Worm (Caenorhabditis elegans): ENCODE measurements around the gene mca-1.

The mca-1 gene

DNA sequence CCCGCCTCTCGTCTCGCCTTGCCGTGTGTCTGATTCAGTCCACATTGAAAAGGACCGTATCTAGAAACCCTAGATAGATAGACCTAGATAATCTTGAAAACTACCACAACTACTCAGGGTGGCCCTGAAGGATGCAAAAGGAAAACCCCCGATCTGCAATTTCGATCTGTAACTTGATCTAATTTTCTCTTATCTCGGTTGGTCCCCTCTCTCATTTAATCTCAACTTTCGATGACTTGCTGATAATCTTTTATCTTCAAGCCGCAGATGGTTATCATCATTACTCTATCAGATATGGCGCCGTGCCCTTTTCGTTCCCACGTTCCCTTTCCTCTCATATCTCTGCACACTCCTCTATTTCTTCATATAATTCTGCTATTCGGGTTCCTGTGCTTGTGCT, 19.2 kb downstream of the mca-1 start:
- TF ChIP-seq egl-5 (tag; optimal IDR thresholded peaks at IDR 0.05) (no peak), fos-1 (tag; optimal IDR thresholded peaks at IDR 0.05) (no peak), elt-1 (tag; optimal IDR thresholded peaks at IDR 0.05) (peak; percentile 100), ztf-4 (tag; optimal IDR thresholded peaks at IDR 0.05) (no peak), mdl-1 (tag; optimal IDR thresholded peaks at IDR 0.05) (no peak), lsy-12 (tag; optimal IDR thresholded peaks at IDR 0.05) (peak; percentile 23), ztf-11 (tag; optimal IDR thresholded peaks at IDR 0.05) (no peak), ceh-16 (tag; optimal IDR thresholded peaks at IDR 0.05) (peak; percentile 47), daf-12 (tag; optimal IDR thresholded peaks at IDR 0.05) (no peak), aly-2 (tag; optimal IDR thresholded peaks at IDR 0.05) (no peak), lin-39 (tag; optimal IDR thresholded peaks at IDR 0.05) (no peak), nhr-23 (tag; optimal IDR thresholded peaks at IDR 0.05) (peak; percentile 86), nhr-25 (tag; optimal IDR thresholded peaks at IDR 0.05) (peak; percentile 67), unc-62 (GFP tag; optimal IDR thresholded peaks at IDR 0.05) (no peak), pqm-1 (tag; optimal IDR thresholded peaks at IDR 0.05) (no peak)

DNA sequence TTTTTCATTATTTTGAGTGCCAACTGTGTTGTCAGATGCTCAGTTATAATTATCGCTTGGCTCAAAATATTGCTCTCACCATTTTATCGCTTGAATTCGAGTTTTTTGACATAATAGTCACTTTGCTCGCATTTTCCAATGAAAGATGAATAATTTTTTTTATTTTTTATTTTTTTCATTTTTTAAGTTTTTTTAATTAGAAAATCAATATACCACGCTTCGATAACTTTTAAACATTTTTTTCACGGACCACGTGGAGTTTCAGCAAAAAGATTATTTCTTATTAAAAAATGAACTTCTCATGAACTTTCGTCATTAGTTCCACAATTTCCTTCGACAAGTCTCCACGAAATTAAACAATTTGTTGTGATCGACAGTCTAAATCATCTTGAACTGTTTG, 20.1 kb downstream of the mca-1 start, which contains the start of gene elt-1:
TSS of gene elt-1 (plus strand) at position 301 of the 400 bp plus-strand sequence.
- TF ChIP-seq ceh-82 (tag; optimal IDR thresholded peaks at IDR 0.05) (no peak), lin-15B (tag; optimal IDR thresholded peaks at IDR 0.05) (no peak), ceh-9 (tag; optimal IDR thresholded peaks at IDR 0.05) (no peak), jun-1 (tag; optimal IDR thresholded peaks at IDR 0.05) (no peak), tbx-2 (tag; optimal IDR thresholded peaks at IDR 0.05) (no peak)

DNA sequence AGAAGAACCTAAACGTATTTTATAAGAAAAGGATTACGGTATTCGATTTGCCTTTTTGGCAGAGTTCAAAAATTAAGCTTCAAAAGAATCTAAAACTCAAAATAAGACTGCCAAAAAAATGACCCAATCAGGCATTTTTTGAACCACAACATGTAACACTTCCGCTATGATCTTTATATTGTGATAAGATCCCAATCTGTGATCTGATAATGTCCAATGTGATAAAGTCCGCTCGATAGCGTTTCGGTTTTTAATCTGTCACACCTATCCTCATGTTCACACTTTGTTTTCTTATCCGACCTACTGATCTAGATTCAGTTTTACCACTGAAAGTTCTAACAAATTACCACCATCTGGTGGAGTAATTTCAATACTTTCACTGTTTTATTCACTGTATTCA, 20.7 kb downstream of the mca-1 start:
- peak; percentile 99 for TF ChIP-seq elt-1 (tag; optimal IDR thresholded peaks at IDR 0.05)
- TF ChIP-seq nhr-23 (tag; optimal IDR thresholded peaks at IDR 0.05): peak; percentile 22
- TF ChIP-seq fkh-10 (GFP tag; optimal IDR thresholded peaks at IDR 0.05): no peak

DNA sequence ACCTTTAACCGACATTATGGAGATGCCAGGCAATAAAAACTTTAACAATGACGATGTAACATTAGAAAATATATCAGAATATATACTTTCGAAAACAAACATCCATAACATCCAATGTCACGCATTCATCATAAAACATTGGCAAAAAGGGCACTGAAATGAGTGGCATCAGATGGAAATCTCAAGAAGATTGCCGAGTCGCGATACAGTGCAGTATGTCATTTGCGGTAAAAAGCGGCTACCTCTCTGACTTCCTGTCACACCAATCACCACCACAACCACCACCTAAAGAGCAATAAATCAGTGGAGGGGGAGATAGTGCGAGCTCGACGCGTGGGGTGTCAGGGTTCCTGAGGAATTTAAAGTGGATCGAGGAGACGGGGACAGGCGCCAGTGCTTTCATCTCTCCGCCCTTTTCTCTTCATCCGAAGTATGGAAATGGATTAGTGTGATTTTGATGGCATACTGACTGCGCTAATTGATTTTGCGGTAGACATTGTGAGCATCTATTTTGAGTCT, 21.6 kb downstream of the mca-1 start:
- TF ChIP-seq elt-1 (tag; optimal IDR thresholded peaks at IDR 0.05) (peak; percentile 92), lin-39 (tag; optimal IDR thresholded peaks at IDR 0.05) (no peak)

DNA sequence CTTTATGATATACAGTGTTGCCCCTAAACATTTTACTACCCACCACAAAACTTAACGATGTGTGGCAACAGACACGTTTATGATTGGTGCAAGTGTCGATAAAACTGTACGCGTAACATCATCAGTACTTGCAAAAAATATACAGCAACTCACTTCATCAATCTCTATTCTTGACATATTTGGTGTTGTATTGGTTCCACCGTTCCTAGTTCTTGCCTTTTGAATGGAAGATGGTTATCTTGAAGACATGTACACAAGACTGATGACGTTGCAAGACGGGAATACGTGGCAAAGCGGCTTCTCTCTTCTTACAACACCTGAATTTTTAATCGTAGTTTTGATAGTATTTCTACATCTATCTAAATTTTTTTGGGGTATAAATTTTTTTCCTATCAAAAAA, 23.8 kb downstream of the mca-1 start:
- TF ChIP-seq ZK546.5 (tag; optimal IDR thresholded peaks at IDR 0.05) (no peak), elt-3 (tag; optimal IDR thresholded peaks at IDR 0.05) (no peak), eor-1 (tag; optimal IDR thresholded peaks at IDR 0.05) (no peak), nhr-77 (tag; optimal IDR thresholded peaks at IDR 0.05) (no peak), daf-12 (tag; optimal IDR thresholded peaks at IDR 0.05) (no peak), fos-1 (tag; optimal IDR thresholded peaks at IDR 0.05) (no peak), nhr-237 (tag; optimal IDR thresholded peaks at IDR 0.05) (no peak), unc-39 (tag; optimal IDR thresholded peaks at IDR 0.05) (no peak), nhr-43 (tag; optimal IDR thresholded peaks at IDR 0.05; ENCODE audit: poor library complexity, severe bottlenecking) (no peak), fkh-2 (tag; optimal IDR thresholded peaks at IDR 0.05) (no peak), nhr-23 (tag; optimal IDR thresholded peaks at IDR 0.05) (no peak), sea-2 (GFP tag; optimal IDR thresholded peaks at IDR 0.05) (no peak), egl-27 (tag; optimal IDR thresholded peaks at IDR 0.05) (no peak), lsy-12 (tag; optimal IDR thresholded peaks at IDR 0.05) (no peak), elt-1 (tag; optimal IDR thresholded peaks at IDR 0.05) (peak; percentile 92), nhr-25 (tag; optimal IDR thresholded peaks at IDR 0.05) (peak; percentile 4), nhr-76 (tag; optimal IDR thresholded peaks at IDR 0.05) (no peak)

DNA sequence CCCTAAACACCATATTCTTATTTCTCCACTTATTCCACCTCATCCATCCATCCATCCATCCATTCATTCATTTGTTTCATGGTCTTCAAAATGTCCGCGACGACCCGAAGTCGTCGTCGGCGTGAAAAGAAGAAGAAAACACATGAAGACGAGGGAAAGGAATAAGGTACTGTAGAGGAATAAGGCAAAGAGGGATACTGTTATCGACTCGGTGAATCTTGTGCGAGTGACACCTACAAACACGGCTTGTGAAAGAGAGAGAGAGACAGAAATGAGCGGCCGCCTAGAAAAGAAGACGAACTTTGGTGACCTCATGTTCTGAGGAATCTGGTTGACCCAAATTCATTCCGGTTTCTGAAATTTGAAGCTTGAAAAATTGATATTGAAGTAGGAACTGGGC, 25.7 kb downstream of the mca-1 start:
- TF ChIP-seq elt-1 (tag; optimal IDR thresholded peaks at IDR 0.05): peak; percentile 93
- peak; percentile 55 for TF ChIP-seq nhr-25 (tag; optimal IDR thresholded peaks at IDR 0.05)
- no peak for TF ChIP-seq lin-39 (tag; optimal IDR thresholded peaks at IDR 0.05)
